Fruit fly (Drosophila melanogaster) whole organism, wandering third instar larva: Measurements from ENCODE around the gene Snoo.

Source experiments
- Abd-B ChIP-seq: fragments of >200 bp; optimal IDR thresholded peaks from 2 replicates; lab custom pipeline; 2017; ENCODE audit warnings: missing biosample characterization, missing genetic modification characterization
- CG32264 ChIP-seq: fragments of 200-800 bp; sonication (Bioruptor generic); optimal IDR thresholded peaks from 2 replicates; lab custom pipeline; 2016; ENCODE audit warnings: missing biosample characterization, missing genetic modification characterization
- CG9705 ChIP-seq: fragments of 200-800 bp; sonication (Bioruptor generic); optimal IDR thresholded peaks from 2 replicates; lab custom pipeline; 2018; ENCODE audit warnings: missing biosample characterization, mild to moderate bottlenecking, missing genetic modification characterization
- CrebA ChIP-seq: fragments of 200-800 bp; sonication (Bioruptor generic); optimal IDR thresholded peaks from 2 replicates; lab custom pipeline; 2016; ENCODE audit warnings: missing biosample characterization, mild to moderate bottlenecking, missing genetic modification characterization, borderline replicate concordance
- Dfd ChIP-seq: fragments of >200 bp; optimal IDR thresholded peaks from 2 replicates; lab custom pipeline; 2017; ENCODE audit warnings: missing biosample characterization, missing genetic modification characterization
- Dif ChIP-seq: fragments of 200-275, 200-300 bp; sonication (Bioruptor generic); optimal IDR thresholded peaks from 2 replicates; lab custom pipeline; 2018; ENCODE audit warnings: missing biosample characterization, missing genetic modification characterization; ENCODE audit not compliant: partially characterized antibody
- GATAd ChIP-seq: sonication (Bioruptor generic); optimal IDR thresholded peaks from 2 replicates; lab custom pipeline; 2016; ENCODE audit warnings: missing biosample characterization, missing genetic modification characterization
- HLH106 ChIP-seq: fragments of 200-800 bp; optimal IDR thresholded peaks from 3 replicates; lab custom pipeline; 2019; ENCODE audit warnings: missing biosample characterization, mild to moderate bottlenecking, missing genetic modification characterization, moderate library complexity
- Hnf4 ChIP-seq: fragments of 200-800 bp; sonication (Bioruptor generic); optimal IDR thresholded peaks from 2 replicates; lab custom pipeline; 2016; ENCODE audit warnings: missing biosample characterization, mild to moderate bottlenecking, missing genetic modification characterization
- Hr78 ChIP-seq: fragments of >200 bp; optimal IDR thresholded peaks from 2 replicates; lab custom pipeline; 2017; ENCODE audit warnings: missing biosample characterization, missing genetic modification characterization
- Hr83 ChIP-seq: fragments of 200-300 bp; sonication (Bioruptor generic); optimal IDR thresholded peaks from 2 replicates; lab custom pipeline; 2016; ENCODE audit warnings: missing biosample characterization, mild to moderate bottlenecking, missing genetic modification characterization, moderate library complexity; ENCODE audit not compliant: poor library complexity, severe bottlenecking
- Jra ChIP-seq: sonication (Bioruptor generic); optimal IDR thresholded peaks from 2 replicates; lab custom pipeline; 2016; ENCODE audit warnings: missing biosample characterization, missing genetic modification characterization
- Mio ChIP-seq: sonication (Bioruptor generic); optimal IDR thresholded peaks from 2 replicates; lab custom pipeline; 2016; ENCODE audit warnings: missing biosample characterization, missing genetic modification characterization
- Myc ChIP-seq: fragments of >200 bp; optimal IDR thresholded peaks from 2 replicates; lab custom pipeline; 2017
- N ChIP-seq: fragments of >200 bp; optimal IDR thresholded peaks from 2 replicates; lab custom pipeline; 2018; ENCODE audit warnings: missing biosample characterization, missing external identifiers, missing genetic modification characterization
- OdsH ChIP-seq: fragments of 200-800 bp; sonication (Bioruptor generic); optimal IDR thresholded peaks from 2 replicates; lab custom pipeline; 2016; ENCODE audit warnings: missing biosample characterization, mild to moderate bottlenecking, missing genetic modification characterization
- Rel ChIP-seq, 2 experiments: fragments of 200-800 bp; sonication (Bioruptor generic) in 1 of 2; optimal IDR thresholded peaks; 2 replicates in 1 of 2; 3 replicates in 1 of 2; lab custom pipeline; 2016 to 2019; ENCODE audit warnings: mild to moderate bottlenecking in 2 of 2, missing biosample characterization in 2 of 2, missing genetic modification characterization in 2 of 2, moderate library complexity in 1 of 2
- Sp1 ChIP-seq: fragments of 200-800 bp; sonication (Bioruptor generic); optimal IDR thresholded peaks from 3 replicates; lab custom pipeline; 2019; ENCODE audit warnings: missing biosample characterization, mild to moderate bottlenecking, missing genetic modification characterization, moderate library complexity
- Vsx2 ChIP-seq: fragments of 200-300, 225-300 bp; sonication (Bioruptor generic); optimal IDR thresholded peaks from 2 replicates; lab custom pipeline; 2018; ENCODE audit warnings: missing biosample characterization, missing genetic modification characterization; ENCODE audit not compliant: partially characterized antibody
- br ChIP-seq: fragments of 200-800 bp; sonication (Bioruptor generic); optimal IDR thresholded peaks from 2 replicates; lab custom pipeline; 2016; ENCODE audit warnings: missing biosample characterization, missing genetic modification characterization
- brk ChIP-seq: fragments of 200-800 bp; sonication (Bioruptor generic); optimal IDR thresholded peaks from 2 replicates; lab custom pipeline; 2016; ENCODE audit warnings: missing biosample characterization, mild to moderate bottlenecking, missing genetic modification characterization
- dl ChIP-seq, 2 experiments: fragments of 175-275, 200-275 bp in 1 of 2; fragments of 200-275 bp in 1 of 2; sonication (Bioruptor generic); optimal IDR thresholded peaks; lab custom pipeline; 2018; ENCODE audit warnings: mild to moderate bottlenecking in 2 of 2, missing biosample characterization in 2 of 2, missing genetic modification characterization in 2 of 2, moderate library complexity in 2 of 2; ENCODE audit not compliant: partially characterized antibody in 2 of 2, insufficient read depth in 1 of 2
- dmrt93B ChIP-seq: fragments of 200-800 bp; sonication (Bioruptor generic); optimal IDR thresholded peaks from 2 replicates; lab custom pipeline; 2018; ENCODE audit warnings: missing biosample characterization, mild to moderate bottlenecking, missing genetic modification characterization
- dsf ChIP-seq: sonication (Bioruptor generic); optimal IDR thresholded peaks from 2 replicates; lab custom pipeline; 2016; ENCODE audit warnings: missing biosample characterization, missing genetic modification characterization, borderline replicate concordance
- ey ChIP-seq: fragments of 200-800 bp; sonication (Bioruptor generic); optimal IDR thresholded peaks from 2 replicates; lab custom pipeline; 2016; ENCODE audit warnings: missing biosample characterization, missing genetic modification characterization
- foxo ChIP-seq, 2 experiments: fragments of 200-800 bp; sonication (Bioruptor generic); optimal IDR thresholded peaks; 2 replicates in 1 of 2; 3 replicates in 1 of 2; lab custom pipeline; 2016 to 2017; ENCODE audit warnings: missing biosample characterization in 2 of 2, missing genetic modification characterization in 2 of 2
- fru ChIP-seq: fragments of 200-800 bp; sonication (Bioruptor generic); optimal IDR thresholded peaks from 3 replicates; lab custom pipeline; 2016; ENCODE audit warnings: missing biosample characterization, mild to moderate bottlenecking, missing genetic modification characterization
- h ChIP-seq: fragments of 200-800 bp; sonication (Bioruptor generic); optimal IDR thresholded peaks from 3 replicates; lab custom pipeline; 2016; ENCODE audit warnings: missing biosample characterization, mild to moderate bottlenecking, missing genetic modification characterization
- jim ChIP-seq: fragments of 175-275, 200-325 bp; sonication (Bioruptor generic); optimal IDR thresholded peaks from 2 replicates; lab custom pipeline; 2016; ENCODE audit warnings: missing biosample characterization, mild to moderate bottlenecking, missing genetic modification characterization
- lola ChIP-seq: fragments of >200 bp; optimal IDR thresholded peaks from 2 replicates; lab custom pipeline; 2017; ENCODE audit warnings: missing biosample characterization, missing genetic modification characterization
- pan ChIP-seq: fragments of >200 bp; optimal IDR thresholded peaks from 2 replicates; lab custom pipeline; 2017
- psq ChIP-seq: fragments of 200-800 bp; sonication (Bioruptor generic); optimal IDR thresholded peaks from 3 replicates; lab custom pipeline; 2017; ENCODE audit warnings: missing biosample characterization, mild to moderate bottlenecking, missing genetic modification characterization, moderate library complexity
- rgr ChIP-seq: fragments of 200-800 bp; sonication (Bioruptor generic); optimal IDR thresholded peaks from 3 replicates; lab custom pipeline; 2016; ENCODE audit warnings: missing biosample characterization, mild to moderate bottlenecking, missing genetic modification characterization
- sage ChIP-seq: fragments of 200-800 bp; sonication (Bioruptor generic); optimal IDR thresholded peaks from 2 replicates; lab custom pipeline; 2016; ENCODE audit warnings: missing biosample characterization, mild to moderate bottlenecking, missing genetic modification characterization
- sv ChIP-seq: fragments of 200-800 bp; sonication (Bioruptor generic); optimal IDR thresholded peaks from 3 replicates; lab custom pipeline; 2016; ENCODE audit warnings: missing biosample characterization, missing genetic modification characterization
- tai ChIP-seq: sonication (Bioruptor generic); optimal IDR thresholded peaks from 2 replicates; lab custom pipeline; 2016; ENCODE audit warnings: missing biosample characterization, missing genetic modification characterization
- usp ChIP-seq: fragments of >200 bp; optimal IDR thresholded peaks from 2 replicates; lab custom pipeline; 2017; ENCODE audit warnings: missing biosample characterization, missing genetic modification characterization
- woc ChIP-seq: sonication (Bioruptor generic); optimal IDR thresholded peaks from 2 replicates; lab custom pipeline; 2016; ENCODE audit warnings: missing biosample characterization, mild to moderate bottlenecking, missing genetic modification characterization

Gene Snoo

DNA sequence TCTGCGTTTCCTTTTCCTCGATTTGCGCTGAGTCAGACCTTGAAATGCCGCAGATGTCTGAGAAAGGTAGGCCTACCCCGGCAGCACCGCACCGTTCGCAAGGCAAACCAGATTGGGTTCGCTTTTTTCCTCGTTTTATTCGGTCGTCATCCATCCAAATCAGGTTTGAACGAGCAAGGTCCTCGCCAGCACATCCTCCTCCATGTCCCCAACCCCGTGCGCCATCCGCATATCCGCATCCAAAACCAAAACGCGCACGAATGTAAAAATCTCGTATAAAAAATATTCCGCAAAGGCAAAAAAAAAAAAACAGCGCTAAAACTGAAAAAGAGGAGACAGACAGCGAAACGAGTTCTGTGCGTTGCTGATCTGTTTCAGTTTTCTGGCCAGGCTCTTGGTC is 74.1 kb downstream of the Snoo start:
- TF ChIP-seq Jra, result peak; percentile 64
- TF ChIP-seq Vsx2, result peak; percentile 67
- peak; percentile 54 for TF ChIP-seq Rel (GFP tag; optimal IDR thresholded peaks at IDR 0.05; lab: Kevin White, UChicago)
- no peak for TF ChIP-seq Rel (tag; optimal IDR thresholded peaks at IDR 0.05; lab: Kevin White, UChicago)
- no peak for TF ChIP-seq ey
- TF ChIP-seq CrebA (GFP tag; lab: Kevin White, UChicago), result peak; percentile 80
- TF ChIP-seq Hr78 (GFP tag; lab: Kevin White, UChicago), result no peak
- peak; percentile 10 for TF ChIP-seq brk (GFP tag; lab: Kevin White, UChicago)
- no peak for TF ChIP-seq N (GFP tag; lab: Kevin White, UChicago)
- TF ChIP-seq h (GFP tag; lab: Kevin White, UChicago), result no peak
- TF ChIP-seq jim (GFP tag; lab: Kevin White, UChicago), result peak; percentile 49
- no peak for TF ChIP-seq Hnf4 (GFP tag; lab: Kevin White, UChicago)
- TF ChIP-seq sage (GFP tag; lab: Kevin White, UChicago), result no peak
- TF ChIP-seq OdsH (GFP tag; lab: Kevin White, UChicago), result no peak
- TF ChIP-seq dl (GFP tag; optimal IDR thresholded peaks at IDR 0.05; lab: Kevin White, UChicago; ENCODE audit: insufficient read depth in 1 of 2, partially characterized antibody in 2 of 2), result peak; percentile 5 to 26
- no peak for TF ChIP-seq CG9705 (GFP tag; lab: Kevin White, UChicago)
- peak; percentile 57 for TF ChIP-seq Dif (GFP tag; lab: Kevin White, UChicago)

dm6 chr2L:7909327-7909804 is 74.6 kb downstream of the Snoo start:
- no peak for TF ChIP-seq N (GFP tag; lab: Kevin White, UChicago)
- TF ChIP-seq Mio (GFP tag; lab: Kevin White, UChicago), result no peak
- peak; percentile 81 for TF ChIP-seq HLH106 (tag; lab: Kevin White, UChicago)
- TF ChIP-seq Rel (GFP tag; optimal IDR thresholded peaks at IDR 0.05; lab: Kevin White, UChicago), result peak; percentile 60
- no peak for TF ChIP-seq Rel (tag; optimal IDR thresholded peaks at IDR 0.05; lab: Kevin White, UChicago)
- no peak for TF ChIP-seq Myc
- TF ChIP-seq Hnf4 (GFP tag; lab: Kevin White, UChicago), result peak; percentile 30
- no peak for TF ChIP-seq lola (GFP tag; lab: Kevin White, UChicago)
- no peak for TF ChIP-seq usp (GFP tag; lab: Kevin White, UChicago)
- peak; percentile 48 for TF ChIP-seq sage (GFP tag; lab: Kevin White, UChicago)
- TF ChIP-seq Vsx2, result no peak
- peak; percentile 55 for TF ChIP-seq CG9705 (GFP tag; lab: Kevin White, UChicago)
- TF ChIP-seq CG32264, result peak; percentile 16
- TF ChIP-seq dl (GFP tag; optimal IDR thresholded peaks at IDR 0.05; lab: Kevin White, UChicago; ENCODE audit: insufficient read depth in 1 of 2, partially characterized antibody in 2 of 2), result no peak
- TF ChIP-seq GATAd (GFP tag; lab: Kevin White, UChicago), result no peak
- TF ChIP-seq CrebA (GFP tag; lab: Kevin White, UChicago), result peak; percentile 56
- TF ChIP-seq h (GFP tag; lab: Kevin White, UChicago), result peak; percentile 84
- TF ChIP-seq ey, result peak; percentile 60
- TF ChIP-seq Dif (GFP tag; lab: Kevin White, UChicago), result no peak
- peak; percentile 62 for TF ChIP-seq tai (GFP tag; lab: Kevin White, UChicago)
- TF ChIP-seq Abd-B (GFP tag; lab: Kevin White, UChicago), result no peak
- TF ChIP-seq pan, result no peak
- TF ChIP-seq psq, result peak; percentile 70
- no peak for TF ChIP-seq Hr83 (GFP tag; lab: Kevin White, UChicago)
- no peak for TF ChIP-seq Dfd
- no peak for TF ChIP-seq Jra
- peak; percentile 72 for TF ChIP-seq Sp1 (GFP tag; lab: Kevin White, UChicago)
- no peak for TF ChIP-seq sv
- TF ChIP-seq foxo (GFP tag; optimal IDR thresholded peaks at IDR 0.05; lab: Kevin White, UChicago), result peak in 1 of 2 experiments; percentile 65
- peak; percentile 73 for TF ChIP-seq OdsH (GFP tag; lab: Kevin White, UChicago)
- peak; percentile 45 for TF ChIP-seq rgr (GFP tag; lab: Kevin White, UChicago)
- no peak for TF ChIP-seq Hr78 (GFP tag; lab: Kevin White, UChicago)
- peak; percentile 31 for TF ChIP-seq dmrt93B (GFP tag; lab: Kevin White, UChicago)
- TF ChIP-seq dsf (GFP tag; lab: Kevin White, UChicago), result no peak
- peak; percentile 75 for TF ChIP-seq woc (GFP tag; lab: Kevin White, UChicago)
- TF ChIP-seq br, result peak; percentile 55
- peak; percentile 81 for TF ChIP-seq fru
- peak; percentile 42 for TF ChIP-seq brk (GFP tag; lab: Kevin White, UChicago)
- TF ChIP-seq jim (GFP tag; lab: Kevin White, UChicago), result peak; percentile 94
